Worm (Caenorhabditis elegans) whole organism, L1 larva: Measurements from ENCODE around the gene Y44A6D.6.

Experiments
- ama-1 ChIP-seq: fragments of 150-350 bp; optimal IDR thresholded peaks from 2 replicates; lab custom pipeline; 2014
- ceh-8 ChIP-seq: fragments of 200-800 bp; sonication (Bioruptor generic); optimal IDR thresholded peaks from 2 replicates; lab custom pipeline; 2018; ENCODE audit warnings: mild to moderate bottlenecking, missing genetic modification characterization, moderate library complexity, missing compliant biosample characterization
- ceh-82 ChIP-seq, 3 experiments: fragments of 150-350 bp in 1 of 3; sonication (generic microtip) in 2 of 3; optimal IDR thresholded peaks; 2 replicates each; lab custom pipeline; 2014 to 2017; ENCODE audit warnings: missing biosample characterization in 3 of 3, missing genetic modification characterization in 3 of 3
- ceh-88 ChIP-seq: fragments of 200-800 bp; sonication (Bioruptor generic); IDR thresholded peaks from 2 replicates; pipeline ENCODE4 v1.3.6; 2022; ENCODE audit warnings: missing genetic modification characterization, missing compliant biosample characterization
- dpl-1 ChIP-seq, 3 experiments: fragments of 150-350 bp in 2 of 3; sonication (generic microtip) in 1 of 3; optimal IDR thresholded peaks; 2 replicates each; lab custom pipeline; 2014 to 2017; ENCODE audit warnings: missing biosample characterization in 3 of 3, missing genetic modification characterization in 3 of 3, missing genetic modification reagents in 3 of 3
- dsc-1 ChIP-seq: sonication (generic microtip); optimal IDR thresholded peaks from 2 replicates; lab custom pipeline; 2016; ENCODE audit warnings: mild to moderate bottlenecking, missing genetic modification characterization, missing compliant biosample characterization
- efl-1 ChIP-seq, 4 experiments: fragments of 150-350 bp; optimal IDR thresholded peaks in 3 of 4; peaks in 1 of 4; 1 replicate in 1 of 4; 2 replicates in 3 of 4; lab custom pipeline; 2014; ENCODE audit warnings: missing biosample characterization in 2 of 4, missing genetic modification characterization in 2 of 4, missing genetic modification reagents in 2 of 4
- ets-5 ChIP-seq: fragments of 200-800 bp; sonication (Bioruptor generic); IDR thresholded peaks from 2 replicates; pipeline ENCODE4 v1.3.6; 2022; ENCODE audit warnings: missing genetic modification characterization, missing compliant biosample characterization
- fkh-10 ChIP-seq: sonication (generic microtip); optimal IDR thresholded peaks from 2 replicates; lab custom pipeline; 2017; ENCODE audit warnings: missing biosample characterization, missing genetic modification reagents, missing genetic modification characterization
- fkh-8 ChIP-seq: sonication (generic microtip); optimal IDR thresholded peaks from 2 replicates; lab custom pipeline; 2016; ENCODE audit warnings: mild to moderate bottlenecking, missing genetic modification characterization, missing compliant biosample characterization
- grh-1 ChIP-seq: fragments of 200-800 bp; sonication (Bioruptor generic); IDR thresholded peaks from 2 replicates; pipeline ENCODE4 v1.3.6; 2022; ENCODE audit warnings: missing genetic modification reagents, missing genetic modification characterization, missing compliant biosample characterization
- hlh-17 ChIP-seq: fragments of 200-800 bp; sonication (Bioruptor generic); optimal IDR thresholded peaks from 2 replicates; lab custom pipeline; 2018; ENCODE audit warnings: missing genetic modification characterization, mild to moderate bottlenecking, missing compliant biosample characterization, moderate library complexity, borderline replicate concordance
- hlh-4 ChIP-seq: sonication (generic microtip); optimal IDR thresholded peaks from 2 replicates; lab custom pipeline; 2016; ENCODE audit warnings: mild to moderate bottlenecking, missing genetic modification characterization, missing compliant biosample characterization
- lin-13 ChIP-seq: fragments of 150-350 bp; optimal IDR thresholded peaks from 2 replicates; lab custom pipeline; 2014; ENCODE audit warnings: missing biosample characterization, missing genetic modification reagents, missing genetic modification characterization
- lin-15B ChIP-seq: fragments of 150-350 bp; sonication (generic microtip); optimal IDR thresholded peaks from 3 replicates; lab custom pipeline; 2014; ENCODE audit warnings: missing biosample characterization, missing genetic modification characterization
- lin-35 ChIP-seq, 2 experiments: fragments of 150-350 bp; optimal IDR thresholded peaks; 2 replicates each; lab custom pipeline; 2014; ENCODE audit warnings: missing biosample characterization in 2 of 2, missing genetic modification characterization in 2 of 2, missing genetic modification reagents in 2 of 2
- lir-3 ChIP-seq: sonication (generic microtip); optimal IDR thresholded peaks from 2 replicates; lab custom pipeline; 2016; ENCODE audit warnings: mild to moderate bottlenecking, missing genetic modification characterization, moderate library complexity, missing compliant biosample characterization; ENCODE audit not compliant: poor library complexity
- mab-9 ChIP-seq: fragments of 200-800 bp; sonication (Bioruptor generic); IDR thresholded peaks from 2 replicates; pipeline ENCODE4 v1.3.6; 2022; ENCODE audit warnings: missing genetic modification reagents, missing genetic modification characterization, missing compliant biosample characterization
- mep-1 ChIP-seq: fragments of 150-350 bp; optimal IDR thresholded peaks from 2 replicates; lab custom pipeline; 2014; ENCODE audit warnings: missing biosample characterization, missing genetic modification characterization
- nhr-19 ChIP-seq: fragments of 200-800 bp; sonication (Bioruptor generic); conservative IDR thresholded peaks from 2 replicates; pipeline ENCODE4 v1.3.6; 2022; ENCODE audit warnings: missing genetic modification characterization, missing compliant biosample characterization
- nhr-20 ChIP-seq: sonication (generic microtip); optimal IDR thresholded peaks from 2 replicates; lab custom pipeline; 2016; ENCODE audit warnings: mild to moderate bottlenecking, missing genetic modification characterization, missing compliant biosample characterization
- nhr-71 ChIP-seq: sonication (generic microtip); optimal IDR thresholded peaks from 2 replicates; lab custom pipeline; 2016; ENCODE audit warnings: mild to moderate bottlenecking, missing genetic modification characterization, moderate library complexity, missing compliant biosample characterization
- nhr-76 ChIP-seq: sonication (generic microtip); optimal IDR thresholded peaks from 2 replicates; lab custom pipeline; 2017; ENCODE audit warnings: missing biosample characterization, missing genetic modification characterization
- nhr-77 ChIP-seq: fragments of 150-350 bp; optimal IDR thresholded peaks from 2 replicates; lab custom pipeline; 2014; ENCODE audit warnings: missing biosample characterization, missing genetic modification characterization
- nhr-84 ChIP-seq: sonication (generic microtip); optimal IDR thresholded peaks from 2 replicates; lab custom pipeline; 2017; ENCODE audit warnings: missing biosample characterization, missing genetic modification characterization
- nhr-90 ChIP-seq: sonication (generic microtip); optimal IDR thresholded peaks from 2 replicates; lab custom pipeline; 2016; ENCODE audit warnings: mild to moderate bottlenecking, missing genetic modification characterization, missing compliant biosample characterization; ENCODE audit not compliant: poor library complexity
- pag-3 ChIP-seq: sonication (generic microtip); optimal IDR thresholded peaks from 2 replicates; lab custom pipeline; 2017; ENCODE audit warnings: missing genetic modification characterization, mild to moderate bottlenecking, missing compliant biosample characterization, antibody characterized with exemption, borderline replicate concordance; ENCODE audit not compliant: insufficient read depth
- pax-3 ChIP-seq: fragments of 200-800 bp; sonication (Bioruptor generic); optimal IDR thresholded peaks from 2 replicates; lab custom pipeline; 2018; ENCODE audit warnings: mild to moderate bottlenecking, missing genetic modification characterization, moderate library complexity, missing compliant biosample characterization
- pqm-1 ChIP-seq: sonication (generic microtip); optimal IDR thresholded peaks from 3 replicates; lab custom pipeline; 2017; ENCODE audit warnings: missing biosample characterization, missing genetic modification characterization
- rnt-1 ChIP-seq: sonication (generic microtip); optimal IDR thresholded peaks from 2 replicates; lab custom pipeline; 2016; ENCODE audit warnings: mild to moderate bottlenecking, missing genetic modification characterization, moderate library complexity, missing compliant biosample characterization
- skn-1 ChIP-seq: fragments of 150-350 bp; optimal IDR thresholded peaks from 2 replicates; lab custom pipeline; 2014; ENCODE audit warnings: missing biosample characterization, missing genetic modification characterization
- snu-23 ChIP-seq: sonication (generic microtip); optimal IDR thresholded peaks from 2 replicates; lab custom pipeline; 2016; ENCODE audit warnings: missing genetic modification characterization, missing compliant biosample characterization
- sptf-1 ChIP-seq: fragments of 150-350 bp; optimal IDR thresholded peaks from 2 replicates; lab custom pipeline; 2014; ENCODE audit warnings: missing biosample characterization, missing genetic modification characterization
- sup-37 ChIP-seq: fragments of 200-800 bp; sonication (Bioruptor generic); optimal IDR thresholded peaks from 2 replicates; lab custom pipeline; 2018; ENCODE audit warnings: mild to moderate bottlenecking, missing genetic modification characterization, missing compliant biosample characterization
- swsn-7 ChIP-seq: sonication (generic microtip); optimal IDR thresholded peaks from 2 replicates; lab custom pipeline; 2016; ENCODE audit warnings: missing genetic modification characterization, missing compliant biosample characterization
- tlp-1 ChIP-seq: fragments of 150-350 bp; optimal IDR thresholded peaks from 2 replicates; lab custom pipeline; 2014; ENCODE audit warnings: missing biosample characterization, missing genetic modification characterization
- unc-130 ChIP-seq: fragments of 150-350 bp; optimal IDR thresholded peaks from 2 replicates; lab custom pipeline; 2017; ENCODE audit warnings: missing biosample characterization, missing genetic modification characterization, inconsistent platforms
- unc-98 ChIP-seq: fragments of 200-800 bp; sonication (Bioruptor generic); IDR thresholded peaks from 2 replicates; pipeline ENCODE4 v1.3.6; 2022; ENCODE audit warnings: missing genetic modification characterization, missing compliant biosample characterization
- xbp-1 ChIP-seq: sonication (generic microtip); optimal IDR thresholded peaks from 2 replicates; lab custom pipeline; 2016; ENCODE audit warnings: missing genetic modification characterization, missing compliant biosample characterization
- zag-1 ChIP-seq: fragments of 150-350 bp; optimal IDR thresholded peaks from 2 replicates; lab custom pipeline; 2014; ENCODE audit warnings: missing biosample characterization, missing genetic modification characterization
- zip-4 ChIP-seq: fragments of 200-800 bp; sonication (Bioruptor generic); optimal IDR thresholded peaks from 2 replicates; lab custom pipeline; 2018; ENCODE audit warnings: mild to moderate bottlenecking, missing genetic modification characterization, moderate library complexity, missing compliant biosample characterization
- ztf-4 ChIP-seq: fragments of 150-350 bp; optimal IDR thresholded peaks from 2 replicates; lab custom pipeline; 2014; ENCODE audit warnings: missing biosample characterization, missing genetic modification characterization

Y44A6D.6 gene

DNA sequence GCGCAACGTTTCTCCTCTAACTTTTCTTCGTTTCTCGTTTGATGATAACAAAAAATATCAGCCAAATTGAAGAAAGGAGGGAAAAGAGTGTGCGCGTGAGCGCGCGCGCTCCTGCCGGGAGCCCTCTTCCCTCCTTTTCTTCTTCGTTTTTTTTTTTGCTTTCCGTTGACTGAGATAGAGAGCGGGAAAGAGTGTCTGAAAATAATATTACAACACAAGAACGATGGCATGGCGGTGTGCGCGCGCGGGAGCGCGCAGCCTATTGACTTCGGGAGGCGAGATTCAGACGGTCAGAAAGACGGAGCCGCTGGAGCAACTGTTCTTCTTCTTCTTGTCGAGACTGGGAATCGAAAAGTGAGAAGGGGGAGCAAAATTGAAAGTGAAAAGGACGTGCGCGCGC lies 13.4 kb upstream of the Y44A6D.6 start (continued):
- peak; percentile 46 for TF ChIP-seq mep-1 (tag; lab: Kevin White, UChicago)
- TF ChIP-seq zag-1 = no peak
- TF ChIP-seq lin-35 (GFP tag; optimal IDR thresholded peaks at IDR 0.05; lab: Kevin White, UChicago) = peak in 1 of 2 experiments; percentile 8
- no peak for TF ChIP-seq fkh-10 (GFP tag; lab: Kevin White, UChicago)
- no peak for TF ChIP-seq hlh-17 (GFP tag; lab: Kevin White, UChicago)
- no peak for TF ChIP-seq lir-3 (tag; lab: Kevin White, UChicago)
- no peak for TF ChIP-seq ets-5 (GFP tag; lab: Robert Waterston, UW)
- TF ChIP-seq hlh-4 = no peak
- TF ChIP-seq fkh-8 (tag; lab: Kevin White, UChicago) = no peak
- TF ChIP-seq ama-1 (lab: Kevin White, UChicago) = no peak
- peak; percentile 8 for TF ChIP-seq swsn-7 (tag; lab: Kevin White, UChicago)
- TF ChIP-seq efl-1 (optimal IDR thresholded peaks at IDR 0.05; lab: Kevin White, UChicago) = peak in 1 of 2 experiments; percentile 3
- TF ChIP-seq efl-1 (GFP tag; optimal IDR thresholded peaks at IDR 0.05 in 1 of 2; lab: Kevin White, UChicago) = no peak
- peak; percentile 52 for TF ChIP-seq snu-23 (GFP tag; lab: Kevin White, UChicago)
- no peak for TF ChIP-seq nhr-77 (tag; lab: Kevin White, UChicago)
- peak; percentile 62 for TF ChIP-seq dsc-1
- TF ChIP-seq unc-98 = peak; percentile 6; the same call in 1 of the 2 replicates
- no peak for TF ChIP-seq nhr-76 (tag; lab: Kevin White, UChicago)
- peak; percentile 91 for TF ChIP-seq pag-3 (tag; lab: Kevin White, UChicago)
- no peak for TF ChIP-seq mab-9 (GFP tag; lab: Robert Waterston, UW)
- no peak for TF ChIP-seq lin-13 (GFP tag; lab: Kevin White, UChicago)
- TF ChIP-seq grh-1 (GFP tag; lab: Robert Waterston, UW) = no peak
- TF ChIP-seq sup-37 (GFP tag; lab: Kevin White, UChicago) = no peak
- peak; percentile 55 for TF ChIP-seq nhr-71 (tag; lab: Kevin White, UChicago)
- no peak for TF ChIP-seq pqm-1 (tag; lab: Kevin White, UChicago)
- TF ChIP-seq ceh-82 (tag; optimal IDR thresholded peaks at IDR 0.05; lab: Kevin White, UChicago) = no peak
- no peak for TF ChIP-seq skn-1
- no peak for TF ChIP-seq pax-3
- no peak for TF ChIP-seq nhr-84
- TF ChIP-seq nhr-19 (GFP tag; lab: Robert Waterston, UW) = peak; percentile 38
- TF ChIP-seq nhr-20 = peak; percentile 22
- no peak for TF ChIP-seq xbp-1
- TF ChIP-seq tlp-1 (tag; lab: Kevin White, UChicago) = no peak
- TF ChIP-seq ztf-4 (tag; lab: Kevin White, UChicago) = no peak
- TF ChIP-seq ceh-88 = no peak
- no peak for TF ChIP-seq sptf-1
- no peak for TF ChIP-seq lin-15B
- TF ChIP-seq unc-130 (tag; lab: Kevin White, UChicago) = peak; percentile 29
- no peak for TF ChIP-seq zip-4
- TF ChIP-seq dpl-1 (GFP tag; optimal IDR thresholded peaks at IDR 0.05; lab: Kevin White, UChicago) = no peak
- TF ChIP-seq, all 84 proteins: peak for 16

DNA sequence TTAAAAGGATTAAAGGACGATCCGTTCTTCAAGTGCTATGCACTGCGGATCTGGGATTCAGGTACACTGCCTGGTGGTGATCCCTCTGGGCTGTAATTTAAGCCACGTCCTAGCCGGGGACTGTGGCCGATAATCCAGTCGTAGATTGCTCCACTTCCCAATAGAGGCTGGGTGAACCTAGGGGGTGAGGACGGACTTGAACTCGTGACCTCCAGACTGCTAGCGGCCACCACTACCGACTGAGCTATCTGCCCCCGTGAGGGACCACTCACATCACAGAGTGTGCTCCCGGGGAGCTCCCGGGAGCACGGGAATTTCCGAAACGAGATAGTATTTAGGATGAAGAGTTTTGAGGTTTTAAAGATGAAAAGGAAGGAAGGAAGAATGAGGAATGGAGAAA lies 11.8 kb upstream of the Y44A6D.6 start:
- peak; percentile 39 for TF ChIP-seq nhr-19 (GFP tag; lab: Robert Waterston, UW)
- TF ChIP-seq rnt-1 (tag; lab: Kevin White, UChicago) = peak; percentile 20

DNA sequence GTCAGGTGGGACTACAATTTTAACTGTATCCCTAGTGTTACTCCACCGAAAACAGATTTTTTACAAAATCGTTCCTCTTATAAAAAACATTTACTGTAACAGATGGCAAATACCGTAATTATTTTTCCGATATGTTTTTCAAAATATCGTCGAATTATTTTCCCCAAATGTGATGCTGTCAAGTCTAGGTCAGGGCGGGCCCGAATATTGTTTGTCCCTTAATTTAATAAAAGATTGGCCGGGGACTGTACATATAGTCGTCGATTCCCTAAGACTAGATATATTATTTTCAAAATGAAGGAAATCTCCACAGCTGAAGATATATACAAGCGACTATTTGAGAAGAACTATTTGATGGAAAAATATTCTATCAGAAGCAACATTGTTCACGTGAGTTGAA lies 9.2 kb upstream of the Y44A6D.6 start, which contains the start of gene sdf-9:
TSS of gene sdf-9 (plus strand) at position 301 of the 400 bp plus-strand sequence.
- TF ChIP-seq ceh-8 (GFP tag; lab: Kevin White, UChicago) (peak; percentile 26), nhr-90 (tag; lab: Kevin White, UChicago) (no peak), dpl-1 (GFP tag; optimal IDR thresholded peaks at IDR 0.05; lab: Kevin White, UChicago) (no peak)
